Worm (Caenorhabditis elegans): ENCODE results near the gene ret-1.
A peak's percentile ranks its signal among the peaks of the same experiment; 100 is the strongest.

ret-1 gene

DNA sequence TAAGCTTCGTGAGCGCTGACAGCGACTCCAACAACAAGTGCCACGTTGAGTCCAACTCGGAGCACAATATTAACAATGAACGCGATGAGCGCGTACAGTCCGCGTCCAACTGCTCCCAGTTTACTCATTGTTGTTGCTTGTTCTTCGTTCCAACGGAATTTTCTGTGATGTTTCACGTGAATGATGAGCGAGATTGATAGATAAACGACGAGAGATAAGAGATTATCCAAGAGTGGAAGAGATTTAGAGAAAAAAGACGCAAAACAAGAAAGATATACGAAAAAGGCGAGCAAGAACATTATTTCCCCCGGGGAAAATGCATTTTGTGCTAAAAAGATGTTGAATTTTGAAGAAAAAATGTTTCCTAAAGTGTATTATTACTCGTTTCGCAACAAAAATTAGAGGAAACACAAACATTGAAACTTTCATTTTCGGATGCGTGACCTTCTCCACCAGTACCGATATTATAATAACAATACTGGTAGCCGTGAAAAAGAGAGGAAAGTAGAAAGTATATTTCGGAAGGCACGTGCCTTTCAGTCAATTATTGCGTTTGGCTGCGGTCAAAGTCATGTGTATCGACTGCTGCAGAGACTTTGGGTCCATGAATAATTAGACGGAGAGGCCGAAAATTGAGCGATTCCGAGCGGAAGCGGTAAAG, 15.6 kb downstream of the ret-1 start:
- peak; percentile 2 for TF ChIP-seq snu-23 (GFP tag; optimal IDR thresholded peaks at IDR 0.05)
- no peak for TF ChIP-seq pax-3 (tag; optimal IDR thresholded peaks at IDR 0.05)
- no peak for TF ChIP-seq zag-1 (tag; optimal IDR thresholded peaks at IDR 0.05)
- TF ChIP-seq nhr-76 (tag; optimal IDR thresholded peaks at IDR 0.05) = no peak
- no peak for TF ChIP-seq hlh-17 (GFP tag; optimal IDR thresholded peaks at IDR 0.05; ENCODE audit: borderline replicate concordance)
- peak; percentile 36 for TF ChIP-seq nhr-20 (tag; optimal IDR thresholded peaks at IDR 0.05)
- TF ChIP-seq C34B4.2 (tag; optimal IDR thresholded peaks at IDR 0.05) = no peak
- no peak for TF ChIP-seq sox-4 (tag; optimal IDR thresholded peaks at IDR 0.05)
- TF ChIP-seq mdl-1 (tag; optimal IDR thresholded peaks at IDR 0.05) = no peak
- no peak for TF ChIP-seq efl-1 (optimal IDR thresholded peaks at IDR 0.05)
- TF ChIP-seq efl-1 (GFP tag; optimal IDR thresholded peaks at IDR 0.05 in 1 of 2) = peak in 1 of 2 experiments; percentile 31
- TF ChIP-seq ces-1 (GFP tag; optimal IDR thresholded peaks at IDR 0.05) = no peak
- no peak for TF ChIP-seq ceh-90 (tag; optimal IDR thresholded peaks at IDR 0.05)
- peak; percentile 75 for TF ChIP-seq blmp-1 (tag; optimal IDR thresholded peaks at IDR 0.05)
- TF ChIP-seq nhr-84 (tag; optimal IDR thresholded peaks at IDR 0.05) = no peak
- TF ChIP-seq tbx-2 (tag; optimal IDR thresholded peaks at IDR 0.05) = no peak
- peak; percentile 1 for TF ChIP-seq xbp-1 (tag; optimal IDR thresholded peaks at IDR 0.05)
- TF ChIP-seq mef-2 (tag; optimal IDR thresholded peaks at IDR 0.05) = no peak
- no peak for TF ChIP-seq pag-3 (tag; optimal IDR thresholded peaks at IDR 0.05; ENCODE audit: borderline replicate concordance, insufficient read depth)
- no peak for TF ChIP-seq lin-15B (tag; optimal IDR thresholded peaks at IDR 0.05)
- TF ChIP-seq elt-3 (tag; optimal IDR thresholded peaks at IDR 0.05) = peak in 3 of 6 experiments; percentile 15 to 70 (median 55)
- TF ChIP-seq dpl-1 (GFP tag; optimal IDR thresholded peaks at IDR 0.05) = no peak
- no peak for TF ChIP-seq ztf-4 (tag; optimal IDR thresholded peaks at IDR 0.05)
- peak; percentile 16 for TF ChIP-seq nhr-47 (tag; optimal IDR thresholded peaks at IDR 0.05)
- TF ChIP-seq lin-14 (GFP tag; optimal IDR thresholded peaks at IDR 0.05) = peak; percentile 62
- TF ChIP-seq nhr-11 (tag; optimal IDR thresholded peaks at IDR 0.05) = no peak
- no peak for TF ChIP-seq hlh-4 (tag; optimal IDR thresholded peaks at IDR 0.05)
- TF ChIP-seq unc-62 (GFP tag; optimal IDR thresholded peaks at IDR 0.05) = no peak
- no peak for TF ChIP-seq dsc-1 (tag; optimal IDR thresholded peaks at IDR 0.05)
- no peak for TF ChIP-seq ztf-11 (tag; optimal IDR thresholded peaks at IDR 0.05)
- no peak for TF ChIP-seq egl-27 (tag; optimal IDR thresholded peaks at IDR 0.05)
- no peak for TF ChIP-seq ceh-88 (GFP tag; IDR thresholded peaks at IDR 0.05)
- TF ChIP-seq ama-1 (optimal IDR thresholded peaks at IDR 0.05) = peak; percentile 35
- TF ChIP-seq unc-30 (tag; optimal IDR thresholded peaks at IDR 0.05) = no peak
- no peak for TF ChIP-seq nhr-77 (tag; optimal IDR thresholded peaks at IDR 0.05)
- TF ChIP-seq nhr-71 (tag; optimal IDR thresholded peaks at IDR 0.05) = peak; percentile 44
- peak in 1 of 2 experiments; percentile 15 for TF ChIP-seq lin-35 (GFP tag; optimal IDR thresholded peaks at IDR 0.05)
- TF ChIP-seq fkh-10 (GFP tag; optimal IDR thresholded peaks at IDR 0.05) = no peak
- no peak for TF ChIP-seq ceh-82 (tag; optimal IDR thresholded peaks at IDR 0.05)
- no peak for TF ChIP-seq jun-1 (tag; optimal IDR thresholded peaks at IDR 0.05)
- TF ChIP-seq isw-1 (GFP tag; IDR thresholded peaks at IDR 0.05) = no peak
- no peak for TF ChIP-seq lsy-2 (tag; optimal IDR thresholded peaks at IDR 0.05)
- TF ChIP-seq rnt-1 (tag; optimal IDR thresholded peaks at IDR 0.05) = peak; percentile 31
- no peak for TF ChIP-seq irx-1 (tag; optimal IDR thresholded peaks at IDR 0.05)
- no peak for TF ChIP-seq C04F5.9 (tag; optimal IDR thresholded peaks at IDR 0.05)
- no peak for TF ChIP-seq lin-13 (GFP tag; optimal IDR thresholded peaks at IDR 0.05)
- no peak for TF ChIP-seq unc-98 (GFP tag; IDR thresholded peaks at IDR 0.05)
- no peak for TF ChIP-seq nhr-237 (tag; optimal IDR thresholded peaks at IDR 0.05)
- no peak for TF ChIP-seq nhr-28 (tag; optimal IDR thresholded peaks at IDR 0.05)
- no peak for TF ChIP-seq fkh-8 (tag; optimal IDR thresholded peaks at IDR 0.05)
- no peak for TF ChIP-seq F16B12.6 (tag; optimal IDR thresholded peaks at IDR 0.05)
- TF ChIP-seq unc-130 (tag; optimal IDR thresholded peaks at IDR 0.05) = no peak
- no peak for TF ChIP-seq ceh-8 (GFP tag; optimal IDR thresholded peaks at IDR 0.05)
